Worm (Caenorhabditis elegans): ENCODE data around the gene C07H4.1.

C07H4.1 gene

ce11 chrII:9093584-9093983, at the start of gene C07H4.1:
C07H4.1 (minus strand) TSS chrII:9093684.
- TF ChIP-seq ceh-32 (tag; optimal IDR thresholded peaks at IDR 0.05; ENCODE audit: poor library complexity) (no peak), ztf-7 (tag; optimal IDR thresholded peaks at IDR 0.05) (no peak), nhr-76 (tag; optimal IDR thresholded peaks at IDR 0.05) (no peak), nhr-48 (tag; optimal IDR thresholded peaks at IDR 0.05) (no peak), R02D3.7 (tag; optimal IDR thresholded peaks at IDR 0.05) (no peak), dmd-9 (GFP tag; IDR thresholded peaks at IDR 0.05) (no peak), pha-4 (GFP tag; IDR thresholded peaks at IDR 0.05) (no peak), pha-4 (tag; optimal IDR thresholded peaks at IDR 0.05) (no peak), hlh-30 (tag; optimal IDR thresholded peaks at IDR 0.05; ENCODE audit: insufficient read depth) (no peak), nhr-237 (tag; optimal IDR thresholded peaks at IDR 0.05) (no peak), nhr-111 (GFP tag; optimal IDR thresholded peaks at IDR 0.05) (no peak), lin-39 (tag; optimal IDR thresholded peaks at IDR 0.05) (no peak), lin-1 (GFP tag; IDR thresholded peaks at IDR 0.05) (no peak), ztf-11 (tag; optimal IDR thresholded peaks at IDR 0.05) (no peak), mxl-3 (GFP tag; optimal IDR thresholded peaks at IDR 0.05) (no peak)

ce11 chrII:9141110-9141509, 47.6 kb upstream of the C07H4.1 start:
- TF ChIP-seq egl-43 (GFP tag; IDR thresholded peaks at IDR 0.05) (no peak), unc-62 (GFP tag; optimal IDR thresholded peaks at IDR 0.05 in 1 of 2) (peak in 1 of 2 experiments; percentile 52), unc-62 (tag; optimal IDR thresholded peaks at IDR 0.05) (no peak)

DNA sequence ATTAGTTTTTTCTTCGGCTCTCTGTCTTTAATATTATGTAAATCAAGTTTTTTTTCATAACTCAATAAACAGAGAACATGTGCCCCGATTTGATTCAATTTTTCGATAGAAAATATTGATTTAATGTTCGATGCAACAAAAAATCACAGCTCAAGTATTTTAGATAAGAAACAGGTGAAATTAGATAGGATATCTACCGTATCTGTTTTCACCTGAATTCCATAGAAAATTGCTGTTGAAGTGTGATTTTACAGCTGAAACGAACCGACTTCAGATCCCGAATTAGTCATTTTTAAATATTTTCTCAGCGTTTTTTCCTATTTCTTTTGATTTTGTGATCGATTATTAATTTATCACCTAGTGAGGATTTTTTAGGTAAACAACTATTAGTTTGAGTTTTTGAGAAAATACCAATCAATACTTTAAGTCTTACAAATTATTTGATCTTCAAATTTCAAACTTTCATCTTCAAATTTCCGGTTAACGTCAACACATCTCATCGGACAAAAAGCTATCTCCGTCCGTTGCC, 45.8 kb upstream of the C07H4.1 start, which contains the start of gene Y9C2UA.1:
Gene Y9C2UA.1, plus strand, starts transcription at position 479 of the 529 bp plus-strand sequence.
- TF ChIP-seq aha-1 (tag): peak; percentile 42
- TF ChIP-seq daf-19 (GFP tag; conservative IDR thresholded peaks at IDR 0.05): no peak

- TF ChIP-seq F44E2.7 (GFP tag; IDR thresholded peaks at IDR 0.05) (no peak), gei-8 (GFP tag; optimal IDR thresholded peaks at IDR 0.05) (no peak), Y48G9A.11 (GFP tag; IDR thresholded peaks at IDR 0.05) (no peak), daf-8 (GFP tag; IDR thresholded peaks at IDR 0.05) (no peak), zag-1 (tag; optimal IDR thresholded peaks at IDR 0.05) (no peak), lin-38 (GFP tag; IDR thresholded peaks at IDR 0.05) (no peak), F10B5.3 (tag; optimal IDR thresholded peaks at IDR 0.05) (no peak), duxl-1 (tag; optimal IDR thresholded peaks at IDR 0.05; ENCODE audit: poor library complexity) (no peak), Y105C5A.15 (GFP tag; IDR thresholded peaks at IDR 0.05) (no peak), dmd-8 (GFP tag; IDR thresholded peaks at IDR 0.05) (no peak), nhr-48 (tag; optimal IDR thresholded peaks at IDR 0.05) (no peak)
Measured at ce11 chrII:9137803-9138202, 44.3 kb upstream of the C07H4.1 start, which contains the start of gene C16D2.3. C16D2.3 (plus strand) TSS chrII:9138103.

- TF ChIP-seq hif-1 (tag; optimal IDR thresholded peaks at IDR 0.05): no peak
- no peak for TF ChIP-seq daf-8 (GFP tag; IDR thresholded peaks at IDR 0.05)
- no peak for TF ChIP-seq aha-1 (tag)
- no peak for TF ChIP-seq vab-7 (GFP tag; IDR thresholded peaks at IDR 0.05)
- TF ChIP-seq R02D3.7 (tag; optimal IDR thresholded peaks at IDR 0.05): no peak
- no peak for TF ChIP-seq ZK546.5 (tag; optimal IDR thresholded peaks at IDR 0.05)
- no peak for TF ChIP-seq nhr-6 (tag; optimal IDR thresholded peaks at IDR 0.05)
- TF ChIP-seq nhr-48 (tag; optimal IDR thresholded peaks at IDR 0.05): no peak
- TF ChIP-seq unc-39 (tag; optimal IDR thresholded peaks at IDR 0.05): no peak
- no peak for TF ChIP-seq ceh-32 (tag; optimal IDR thresholded peaks at IDR 0.05; ENCODE audit: poor library complexity)
- no peak for TF ChIP-seq tag-97 (GFP tag; IDR thresholded peaks at IDR 0.05)
- TF ChIP-seq madf-5 (GFP tag; IDR thresholded peaks at IDR 0.05): no peak
- no peak for TF ChIP-seq Y75B8A.6 (GFP tag; IDR thresholded peaks at IDR 0.05)
Measured at ce11 chrII:9135878-9136277, 42.4 kb upstream of the C07H4.1 start, which contains the start of gene nlp-78. nlp-78 (plus strand) TSS chrII:9136178.

Measured in whole organism, L4 larva.